Fruit fly (Drosophila melanogaster) whole organism, embryonic: Measurements from ENCODE around the gene xmas.

Source experiments
- Antp ChIP-seq: fragments of 200-800 bp; sonication (Bioruptor generic); optimal IDR thresholded peaks from 3 replicates; lab custom pipeline; 2016; ENCODE audit warnings: missing biosample characterization, missing genetic modification characterization
- BEAF-32 ChIP-seq: fragments of 200-800 bp; sonication (Bioruptor generic); optimal IDR thresholded peaks from 3 replicates; lab custom pipeline; 2017; ENCODE audit warnings: missing biosample characterization, missing genetic modification characterization, mild to moderate bottlenecking, moderate library complexity, missing genetic modification reagents
- CG10462 ChIP-seq: fragments of 200-800 bp; sonication (Bioruptor generic); optimal IDR thresholded peaks from 2 replicates; lab custom pipeline; 2016; ENCODE audit warnings: missing biosample characterization, missing genetic modification characterization
- CG14050 ChIP-seq: fragments of 200-800 bp; sonication (Bioruptor generic); IDR thresholded peaks from 3 replicates; pipeline ENCODE4 v1.3.6; 2022; ENCODE audit warnings: missing biosample characterization, missing genetic modification characterization
- CG17361 ChIP-seq: fragments of 200-800 bp; sonication (Bioruptor generic); IDR thresholded peaks from 3 replicates; pipeline ENCODE4 v1.3.6; 2022; ENCODE audit warnings: missing biosample characterization, missing genetic modification characterization
- CG2129 ChIP-seq: fragments of 200-800 bp; sonication (Bioruptor generic); IDR thresholded peaks from 2 replicates; pipeline ENCODE4 v1.3.6; 2022; ENCODE audit warnings: missing biosample characterization, missing genetic modification characterization; ENCODE audit not compliant: partially characterized antibody
- CG30431 ChIP-seq: fragments of 200-800 bp; sonication (Bioruptor generic); optimal IDR thresholded peaks from 2 replicates; lab custom pipeline; 2017; ENCODE audit warnings: missing biosample characterization, missing genetic modification characterization
- CG42726 ChIP-seq: fragments of 200-800 bp; sonication (Bioruptor generic); IDR thresholded peaks from 2 replicates; pipeline ENCODE4 v1.3.6; 2022; ENCODE audit warnings: missing biosample characterization, missing genetic modification characterization; ENCODE audit not compliant: partially characterized antibody
- CG4282 ChIP-seq: fragments of 200-800 bp; sonication (Bioruptor generic); optimal IDR thresholded peaks from 2 replicates; lab custom pipeline; 2016; ENCODE audit warnings: missing biosample characterization, missing genetic modification characterization
- CG43689 ChIP-seq: fragments of 200-800 bp; sonication (Bioruptor generic); IDR thresholded peaks from 2 replicates; pipeline ENCODE4 v1.3.6; 2022; ENCODE audit warnings: missing biosample characterization, missing genetic modification characterization
- CG4404 ChIP-seq: fragments of 200-800 bp; sonication (Bioruptor generic); IDR thresholded peaks from 2 replicates; pipeline ENCODE4 v1.3.6; 2022; ENCODE audit warnings: missing biosample characterization, missing genetic modification characterization
- CG8359 ChIP-seq: fragments of 200-800 bp; sonication (Bioruptor generic); optimal IDR thresholded peaks from 2 replicates; lab custom pipeline; 2017; ENCODE audit warnings: missing biosample characterization, mild to moderate bottlenecking, missing genetic modification characterization, borderline replicate concordance
- CG8944 ChIP-seq: fragments of 200-800 bp; sonication (Bioruptor generic); optimal IDR thresholded peaks from 3 replicates; lab custom pipeline; 2016; ENCODE audit warnings: missing biosample characterization, missing genetic modification characterization
- CG9932 ChIP-seq: fragments of 200-800 bp; sonication (Bioruptor generic); IDR thresholded peaks from 2 replicates; pipeline ENCODE4 v1.3.6; 2022; ENCODE audit warnings: missing biosample characterization, missing genetic modification characterization
- CTCF ChIP-seq: fragments of 200-800 bp; sonication (Bioruptor generic); optimal IDR thresholded peaks from 2 replicates; lab custom pipeline; 2017; ENCODE audit warnings: missing biosample characterization, mild to moderate bottlenecking, missing genetic modification characterization, moderate library complexity
- Dbx ChIP-seq: fragments of 200-800 bp; sonication (Bioruptor generic); IDR thresholded peaks from 3 replicates; pipeline ENCODE4 v1.3.6; 2022; ENCODE audit warnings: missing biosample characterization, missing genetic modification characterization
- Dfd ChIP-seq, 2 experiments: fragments of >200 bp; optimal IDR thresholded peaks; 2 replicates each; lab custom pipeline; 2017; ENCODE audit warnings: missing biosample characterization in 2 of 2, missing genetic modification characterization in 2 of 2
- Dref ChIP-seq: fragments of 200-800 bp; sonication (Bioruptor generic); IDR thresholded peaks from 2 replicates; pipeline ENCODE4 v1.3.6; 2022; ENCODE audit warnings: missing biosample characterization, missing genetic modification characterization
- E2f1 ChIP-seq: fragments of 200-800 bp; sonication (Bioruptor generic); IDR thresholded peaks from 2 replicates; pipeline ENCODE4 v1.3.6; 2022; ENCODE audit warnings: missing biosample characterization, missing genetic modification characterization
- ERR ChIP-seq: fragments of 200-800 bp; sonication (Bioruptor generic); optimal IDR thresholded peaks from 2 replicates; lab custom pipeline; 2016; ENCODE audit warnings: missing biosample characterization, missing genetic modification characterization
- Fer1 ChIP-seq: fragments of 200-800 bp; sonication (Bioruptor generic); optimal IDR thresholded peaks from 2 replicates; lab custom pipeline; 2017; ENCODE audit warnings: missing biosample characterization, mild to moderate bottlenecking, missing genetic modification characterization
- Fer2 ChIP-seq: fragments of 200-800 bp; sonication (Bioruptor generic); optimal IDR thresholded peaks from 2 replicates; lab custom pipeline; 2018; ENCODE audit warnings: missing biosample characterization, mild to moderate bottlenecking, missing genetic modification characterization, moderate library complexity
- Hr78 ChIP-seq, 2 experiments: fragments of 200-800 bp in 1 of 2; fragments of >200 bp in 1 of 2; sonication (Bioruptor generic) in 1 of 2; optimal IDR thresholded peaks; 2 replicates each; lab custom pipeline; 2017 to 2019; ENCODE audit warnings: missing biosample characterization in 2 of 2, missing genetic modification characterization in 2 of 2, mild to moderate bottlenecking in 1 of 2, moderate library complexity in 1 of 2
- Oaz ChIP-seq: fragments of 200-800 bp; sonication (Bioruptor generic); IDR thresholded peaks from 2 replicates; pipeline ENCODE4 v1.3.6; 2022; ENCODE audit warnings: missing biosample characterization, missing genetic modification characterization
- Pdp1 ChIP-seq, 2 experiments: fragments of 200-800 bp; sonication (Bioruptor generic); optimal IDR thresholded peaks; 3 replicates each; lab custom pipeline; 2016; ENCODE audit warnings: missing biosample characterization in 2 of 2, missing genetic modification characterization in 2 of 2, mild to moderate bottlenecking in 1 of 2, moderate library complexity in 1 of 2
- Side ChIP-seq: fragments of 200-800 bp; sonication (Bioruptor generic); optimal IDR thresholded peaks from 2 replicates; lab custom pipeline; 2016; ENCODE audit warnings: missing biosample characterization, missing genetic modification characterization
- Xbp1 ChIP-seq: fragments of 200-800 bp; sonication (Bioruptor generic); optimal IDR thresholded peaks from 3 replicates; lab custom pipeline; 2016; ENCODE audit warnings: missing biosample characterization, mild to moderate bottlenecking, missing genetic modification characterization
- YL-1 ChIP-seq: fragments of 200-800 bp; sonication (Bioruptor generic); optimal IDR thresholded peaks from 3 replicates; lab custom pipeline; 2017; ENCODE audit warnings: missing biosample characterization, mild to moderate bottlenecking, missing genetic modification characterization
- ash1 ChIP-seq: fragments of 200-800 bp; sonication (Bioruptor generic); optimal IDR thresholded peaks from 2 replicates; lab custom pipeline; 2018; ENCODE audit warnings: missing biosample characterization, mild to moderate bottlenecking, missing genetic modification characterization
- bab2 ChIP-seq: fragments of 200-800 bp; sonication (Bioruptor generic); optimal IDR thresholded peaks from 2 replicates; lab custom pipeline; 2016; ENCODE audit warnings: missing biosample characterization, missing genetic modification characterization
- bbx ChIP-seq: fragments of 200-800 bp; sonication (Bioruptor generic); IDR thresholded peaks from 2 replicates; pipeline ENCODE4 v1.3.6; 2022; ENCODE audit warnings: missing biosample characterization, missing genetic modification characterization; ENCODE audit not compliant: partially characterized antibody
- chm ChIP-seq: fragments of 200-800 bp; sonication (Bioruptor generic); IDR thresholded peaks from 2 replicates; pipeline ENCODE4 v1.3.6; 2022; ENCODE audit warnings: missing biosample characterization, missing genetic modification characterization
- disco-r ChIP-seq: fragments of 200-800 bp; sonication (Bioruptor generic); optimal IDR thresholded peaks from 2 replicates; lab custom pipeline; 2016; ENCODE audit warnings: missing biosample characterization, missing genetic modification characterization
- dmrt99B ChIP-seq: fragments of 200-800 bp; sonication (Bioruptor generic); optimal IDR thresholded peaks from 2 replicates; lab custom pipeline; 2018; ENCODE audit warnings: missing biosample characterization, mild to moderate bottlenecking, missing genetic modification characterization, moderate library complexity
- esg ChIP-seq: fragments of 200-800 bp; sonication (Bioruptor generic); conservative IDR thresholded peaks from 2 replicates; pipeline ENCODE4 v1.3.6; 2022; ENCODE audit warnings: missing biosample characterization, missing genetic modification characterization
- fu2 ChIP-seq: fragments of 200-800 bp; sonication (Bioruptor generic); optimal IDR thresholded peaks from 2 replicates; lab custom pipeline; 2016; ENCODE audit warnings: missing biosample characterization, missing genetic modification characterization
- gro ChIP-seq: fragments of 200-800 bp; sonication (Bioruptor generic); optimal IDR thresholded peaks from 2 replicates; lab custom pipeline; 2016; ENCODE audit warnings: missing biosample characterization, missing genetic modification characterization
- oc ChIP-seq: fragments of 200-800 bp; sonication (Bioruptor generic); optimal IDR thresholded peaks from 2 replicates; lab custom pipeline; 2018; ENCODE audit warnings: missing biosample characterization, mild to moderate bottlenecking, missing genetic modification characterization, moderate library complexity
- otp ChIP-seq: fragments of 200-800 bp; sonication (Bioruptor generic); IDR thresholded peaks from 3 replicates; pipeline ENCODE4, ENCODE4 v1.3.6; 2022; ENCODE audit warnings: missing biosample characterization, missing genetic modification characterization
- pita ChIP-seq: fragments of 200-800 bp; sonication (Bioruptor generic); optimal IDR thresholded peaks from 2 replicates; lab custom pipeline; 2017; ENCODE audit warnings: missing biosample characterization, mild to moderate bottlenecking, missing genetic modification characterization
- repo ChIP-seq: fragments of 200-800 bp; sonication (Bioruptor generic); optimal IDR thresholded peaks from 2 replicates; lab custom pipeline; 2016; ENCODE audit warnings: missing biosample characterization, missing genetic modification characterization
- sna ChIP-seq: fragments of 200-800 bp; sonication (Bioruptor generic); IDR thresholded peaks from 2 replicates; pipeline ENCODE4 v1.3.6; 2022; ENCODE audit warnings: missing biosample characterization, missing genetic modification characterization; ENCODE audit not compliant: partially characterized antibody
- sqz ChIP-seq: fragments of 200-800 bp; sonication (Bioruptor generic); optimal IDR thresholded peaks from 3 replicates; lab custom pipeline; 2018; ENCODE audit warnings: missing biosample characterization, mild to moderate bottlenecking, missing genetic modification characterization
- tap ChIP-seq: fragments of 200-800 bp; optimal IDR thresholded peaks from 3 replicates; lab custom pipeline; 2019; ENCODE audit warnings: missing biosample characterization, mild to moderate bottlenecking, missing genetic modification characterization, moderate library complexity
- tll ChIP-seq, 2 experiments: fragments of 200-800 bp in 1 of 2; fragments of >200 bp in 1 of 2; sonication (Bioruptor generic) in 1 of 2; optimal IDR thresholded peaks; 2 replicates each; lab custom pipeline; 2017 to 2019; ENCODE audit warnings: missing biosample characterization in 2 of 2, missing genetic modification characterization in 2 of 2, mild to moderate bottlenecking in 1 of 2, moderate library complexity in 1 of 2
- twi ChIP-seq: fragments of 200-800 bp; optimal IDR thresholded peaks from 2 replicates; lab custom pipeline; 2019; ENCODE audit warnings: missing biosample characterization, mild to moderate bottlenecking, missing genetic modification characterization, moderate library complexity
- wek ChIP-seq: fragments of 200-800 bp; sonication (Bioruptor generic); optimal IDR thresholded peaks from 3 replicates; lab custom pipeline; 2018; ENCODE audit warnings: missing biosample characterization, mild to moderate bottlenecking, missing genetic modification characterization, moderate library complexity
- z ChIP-seq: fragments of 200-800 bp; sonication (Bioruptor generic); IDR thresholded peaks from 3 replicates; pipeline ENCODE4 v1.3.6; 2022; ENCODE audit warnings: missing biosample characterization, missing genetic modification characterization
- zfh2 ChIP-seq: fragments of 200-800 bp; sonication (Bioruptor generic); optimal IDR thresholded peaks from 2 replicates; lab custom pipeline; 2016; ENCODE audit warnings: missing biosample characterization, missing genetic modification characterization

Gene xmas

DNA sequence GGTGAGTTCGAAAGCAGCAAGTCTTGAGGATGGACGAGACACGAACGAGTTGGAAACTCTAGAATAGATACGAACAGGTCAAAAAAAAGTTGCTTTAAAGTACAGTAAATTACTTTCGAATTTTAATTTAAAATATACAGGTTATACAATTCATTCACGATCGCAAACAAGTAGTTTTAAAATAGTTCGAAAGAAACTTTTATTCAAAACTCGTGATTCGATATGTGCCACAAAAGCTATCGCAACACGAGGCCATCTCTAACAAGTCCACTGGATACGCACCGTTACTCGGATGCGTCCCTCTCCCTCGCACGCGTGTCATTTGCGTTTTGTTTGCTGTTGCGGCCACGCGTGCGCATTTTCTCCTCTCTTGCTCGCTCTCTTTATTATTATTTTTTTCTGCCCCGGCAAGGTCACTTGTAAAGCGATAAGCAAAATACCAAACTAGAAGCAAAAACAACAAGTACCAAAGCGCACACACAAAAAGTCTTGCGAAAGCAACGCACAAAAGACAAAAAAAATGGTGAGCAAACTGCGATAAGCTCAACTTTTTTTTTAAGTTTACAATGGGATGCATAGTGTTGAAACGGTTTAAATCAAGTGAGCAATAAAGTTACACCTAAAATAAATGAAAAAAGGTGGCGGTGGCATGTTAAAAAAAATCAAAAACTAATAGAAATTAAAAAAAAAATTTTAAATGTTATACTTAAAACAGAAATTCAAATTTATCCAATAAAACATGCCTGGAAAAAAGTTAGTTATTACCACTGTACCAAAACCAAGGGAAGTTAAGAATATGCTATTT is 33.9 kb downstream of the xmas start (continued):
- TF ChIP-seq Oaz (GFP tag; lab: Robert Waterston, UW) (0 out of 2 replicates have a peak, but pooled peaks have one; percentile 31), CG17361 (GFP tag; lab: Robert Waterston, UW) (peak; percentile 75), YL-1 (GFP tag; lab: Kevin White, UChicago) (peak; percentile 14), ash1 (GFP tag; lab: Kevin White, UChicago) (no peak), tap (tag; lab: Kevin White, UChicago) (peak; percentile 67), oc (no peak), bab2 (GFP tag; lab: Kevin White, UChicago) (no peak), fu2 (GFP tag; lab: Kevin White, UChicago) (no peak), CG8944 (peak; percentile 18), Antp (GFP tag; lab: Kevin White, UChicago) (peak; percentile 7), Dref (no peak), disco-r (GFP tag; lab: Kevin White, UChicago) (no peak), tll (GFP tag; optimal IDR thresholded peaks at IDR 0.05; lab: Kevin White, UChicago) (peak in 1 of 2 experiments; percentile 13), pita (GFP tag; lab: Kevin White, UChicago) (no peak), E2f1 (peak; percentile 75), twi (tag; lab: Kevin White, UChicago) (no peak), CG43689 (GFP tag; lab: Robert Waterston, UW) (no peak), CG9932 (GFP tag; lab: Robert Waterston, UW) (peak; percentile 63), Hr78 (GFP tag; optimal IDR thresholded peaks at IDR 0.05; lab: Kevin White, UChicago) (peak in 1 of 2 experiments; percentile 28), esg (GFP tag; lab: Robert Waterston, UW) (peak; percentile 71), CG4282 (no peak), ERR (peak; percentile 39), wek (GFP tag; lab: Kevin White, UChicago) (no peak), Dbx (GFP tag; lab: Robert Waterston, UW) (peak; percentile 57; the same call in 2 of the 3 replicates), CG42726 (GFP tag; lab: Robert Waterston, UW) (peak; percentile 76; the same call in 1 of the 2 replicates), CG4404 (GFP tag; lab: Robert Waterston, UW) (no peak; the same call in 1 of the 2 replicates), Fer2 (peak; percentile 45), dmrt99B (peak; percentile 85), otp (GFP tag; lab: Robert Waterston, UW) (peak; percentile 37; the same call in 1 of the 3 replicates), Xbp1 (GFP tag; lab: Kevin White, UChicago) (peak; percentile 43), CG10462 (GFP tag; lab: Kevin White, UChicago) (no peak), sqz (GFP tag; lab: Kevin White, UChicago) (peak; percentile 100), CG2129 (GFP tag; lab: Robert Waterston, UW) (peak; percentile 95), BEAF-32 (GFP tag; lab: Kevin White, UChicago) (peak; percentile 85), CG30431 (no peak), Fer1 (peak; percentile 85), zfh2 (peak; percentile 58), CG8359 (GFP tag; lab: Kevin White, UChicago) (no peak), chm (GFP tag; lab: Robert Waterston, UW) (peak; percentile 40; the same call in 1 of the 2 replicates), bbx (peak; percentile 92), sna (peak; percentile 92), Dfd (GFP tag; optimal IDR thresholded peaks at IDR 0.05; lab: Kevin White, UChicago) (no peak), CTCF (GFP tag; lab: Kevin White, UChicago) (no peak), repo (GFP tag; lab: Kevin White, UChicago) (no peak), z (no peak), CG14050 (GFP tag; lab: Robert Waterston, UW) (peak; percentile 72), gro (peak; percentile 41), Pdp1 (GFP tag; optimal IDR thresholded peaks at IDR 0.05; lab: Kevin White, UChicago) (peak; percentile 30 to 38), Side (peak; percentile 26)
